Fruit fly (Drosophila melanogaster): Measurements from ENCODE around the gene CG15695.

The CG15695 gene

DNA sequence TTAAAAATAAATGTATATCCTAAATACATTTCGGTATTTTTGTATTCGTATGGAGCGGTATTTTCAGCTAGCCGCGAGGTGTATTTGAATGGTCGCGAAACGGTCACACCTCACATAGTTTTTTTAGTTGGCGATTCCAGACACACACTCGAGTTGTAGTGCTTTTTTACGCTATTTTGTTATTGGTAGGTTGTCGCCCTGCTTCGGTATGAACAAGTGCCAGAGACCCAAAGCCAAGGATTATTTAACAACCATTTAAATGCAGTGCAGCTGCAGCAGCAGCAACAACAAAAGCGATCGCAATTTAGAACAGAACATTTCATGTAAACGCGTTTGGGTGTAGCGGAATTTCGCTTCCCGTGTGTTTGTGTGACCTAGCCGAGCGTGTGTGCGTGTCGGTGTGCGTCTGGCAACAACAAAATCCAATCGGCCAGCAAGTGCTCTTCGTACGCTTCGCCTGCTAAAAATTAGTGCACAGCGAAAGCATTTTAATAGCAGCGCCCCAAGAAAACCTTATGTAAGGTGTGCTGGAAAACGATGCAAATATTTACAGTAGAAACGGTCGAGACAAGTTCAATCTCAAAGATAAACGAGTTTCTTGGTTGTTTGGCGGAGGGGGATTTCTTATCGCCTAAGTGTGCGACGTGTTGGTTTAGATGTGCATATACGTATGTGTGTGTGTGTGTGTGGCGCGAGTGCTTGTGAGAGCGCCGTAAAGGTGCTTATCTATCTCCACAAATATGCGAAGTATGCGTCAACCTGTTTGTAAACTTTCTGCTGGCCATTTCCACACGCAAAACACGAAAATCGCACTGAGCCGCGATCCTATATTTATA lies 9.0 kb upstream of the CG15695 start, which contains the start of gene Synd (continued):
- peak; percentile 33; the same call in 1 of the 2 replicates for TF ChIP-seq MBD-R2 (GFP tag; IDR thresholded peaks at IDR 0.05)
- no peak for TF ChIP-seq Antp (GFP tag; optimal IDR thresholded peaks at IDR 0.05)
- peak; percentile 35; the same call in 1 of the 3 replicates for TF ChIP-seq dysf (GFP tag; IDR thresholded peaks at IDR 0.05)
- no peak for TF ChIP-seq Fer2 (tag; optimal IDR thresholded peaks at IDR 0.05)
- TF ChIP-seq CG10366 (GFP tag; IDR thresholded peaks at IDR 0.05) = no peak
- TF ChIP-seq scrt (GFP tag; optimal IDR thresholded peaks at IDR 0.05) = peak; percentile 9
- no peak for TF ChIP-seq Lim3 (GFP tag; IDR thresholded peaks at IDR 0.05)
- peak; percentile 23 for TF ChIP-seq her (GFP tag; optimal IDR thresholded peaks at IDR 0.05)
- no peak for TF ChIP-seq sima (GFP tag; optimal IDR thresholded peaks at IDR 0.05)
- no peak for TF ChIP-seq Awh (GFP tag; IDR thresholded peaks at IDR 0.05)
- TF ChIP-seq CG17361 (GFP tag; IDR thresholded peaks at IDR 0.05) = 0 out of 3 replicates have a peak, but pooled peaks have one; percentile 26
- no peak for TF ChIP-seq ind (GFP tag; optimal IDR thresholded peaks at IDR 0.05)
- peak; percentile 19 for TF ChIP-seq Tbp (GFP tag; optimal IDR thresholded peaks at IDR 0.05)
- TF ChIP-seq Rfx (GFP tag; IDR thresholded peaks at IDR 0.05) = peak; percentile 16; the same call in 1 of the 2 replicates
- TF ChIP-seq CG16815 (GFP tag; optimal IDR thresholded peaks at IDR 0.05) = no peak
- TF ChIP-seq mld (GFP tag; IDR thresholded peaks at IDR 0.05; ENCODE audit: partially characterized antibody) = no peak
- no peak for TF ChIP-seq CG13424 (tag; optimal IDR thresholded peaks at IDR 0.05)
- no peak for TF ChIP-seq Hand (GFP tag; optimal IDR thresholded peaks at IDR 0.05)
- peak; percentile 85 for TF ChIP-seq CG9797 (GFP tag; optimal IDR thresholded peaks at IDR 0.05)
- TF ChIP-seq CG12391 (tag; optimal IDR thresholded peaks at IDR 0.05) = no peak
- no peak; the same call in 1 of the 2 replicates for TF ChIP-seq Scr (GFP tag; IDR thresholded peaks at IDR 0.05; ENCODE audit: partially characterized antibody)
- TF ChIP-seq fd64A (GFP tag; optimal IDR thresholded peaks at IDR 0.05) = no peak
- TF ChIP-seq cad (GFP tag; optimal IDR thresholded peaks at IDR 0.05) = no peak
- TF ChIP-seq CG5245 (GFP tag; optimal IDR thresholded peaks at IDR 0.05) = no peak
- TF ChIP-seq org-1 (GFP tag; optimal IDR thresholded peaks at IDR 0.05) = no peak
- no peak for TF ChIP-seq CG11696 (GFP tag; IDR thresholded peaks at IDR 0.05)
- TF ChIP-seq H15 (GFP tag; IDR thresholded peaks at IDR 0.05) = no peak
- TF ChIP-seq CG31224 (GFP tag; IDR thresholded peaks at IDR 0.05) = no peak
- peak; percentile 56 for TF ChIP-seq nmo (GFP tag; optimal IDR thresholded peaks at IDR 0.05)
- TF ChIP-seq CG1792 (GFP tag; optimal IDR thresholded peaks at IDR 0.05) = no peak
- no peak for TF ChIP-seq NC2α (GFP tag; optimal IDR thresholded peaks at IDR 0.05)
- TF ChIP-seq CG15514 (GFP tag; optimal IDR thresholded peaks at IDR 0.05) = peak; percentile 25
- TF ChIP-seq lov (optimal IDR thresholded peaks at IDR 0.05) = no peak
- TF ChIP-seq lov (GFP tag; IDR thresholded peaks at IDR 0.05) = no peak
- no peak for TF ChIP-seq Xbp1 (GFP tag; optimal IDR thresholded peaks at IDR 0.05)
- TF ChIP-seq exex (tag; optimal IDR thresholded peaks at IDR 0.05) = peak; percentile 39
- no peak for TF ChIP-seq CG31365 (tag; optimal IDR thresholded peaks at IDR 0.05)
- TF ChIP-seq Pdp1 (GFP tag; optimal IDR thresholded peaks at IDR 0.05) = peak in 1 of 2 experiments; percentile 91
- TF ChIP-seq slbo (GFP tag; IDR thresholded peaks at IDR 0.05) = no peak
- no peak for TF ChIP-seq NC2β (GFP tag; optimal IDR thresholded peaks at IDR 0.05)
- TF ChIP-seq CG12236 (GFP tag; optimal IDR thresholded peaks at IDR 0.05) = no peak
- TF ChIP-seq corto (GFP tag; optimal IDR thresholded peaks at IDR 0.05) = no peak
- TF ChIP-seq onecut (GFP tag; IDR thresholded peaks at IDR 0.05) = no peak
- peak; percentile 27 for TF ChIP-seq mirr (GFP tag; optimal IDR thresholded peaks at IDR 0.05)
- peak; percentile 6 for TF ChIP-seq CG17359 (tag; optimal IDR thresholded peaks at IDR 0.05)
- TF ChIP-seq grn (GFP tag; optimal IDR thresholded peaks at IDR 0.05) = peak; percentile 28
- peak; percentile 7 for TF ChIP-seq CG6813 (GFP tag; optimal IDR thresholded peaks at IDR 0.05)
- peak; percentile 49 for TF ChIP-seq Meics (GFP tag; optimal IDR thresholded peaks at IDR 0.05)
- TF ChIP-seq tin (GFP tag; optimal IDR thresholded peaks at IDR 0.05) = no peak
- no peak for TF ChIP-seq HHEX (GFP tag; optimal IDR thresholded peaks at IDR 0.05)
